Worm (Caenorhabditis elegans): Measurements from ENCODE around the gene Y52E8A.6.
A peak's percentile ranks its signal among the peaks of the same experiment; 100 is the strongest.

Gene Y52E8A.6

ce11 chrII:4350888-4351287 is 31.1 kb upstream of the Y52E8A.6 start, which contains the start of gene H20J04.9 (continued):
- TF ChIP-seq dmd-6 (GFP tag; IDR thresholded peaks at IDR 0.05) (no peak), Y75B8A.6 (GFP tag; IDR thresholded peaks at IDR 0.05) (no peak)

- TF ChIP-seq nhr-28 (tag; optimal IDR thresholded peaks at IDR 0.05) (no peak), set-16 (GFP tag; IDR thresholded peaks at IDR 0.05) (peak; percentile 81), unc-62 (GFP tag; optimal IDR thresholded peaks at IDR 0.05 in 1 of 2) (peak in 1 of 2 experiments; percentile 2), unc-62 (tag; optimal IDR thresholded peaks at IDR 0.05) (no peak)
Observed at ce11 chrII:4344317-4344716, 24.5 kb upstream of the Y52E8A.6 start.

- TF ChIP-seq fos-1 (tag; optimal IDR thresholded peaks at IDR 0.05) (no peak), set-16 (GFP tag; IDR thresholded peaks at IDR 0.05) (no peak), tra-1 (GFP tag; IDR thresholded peaks at IDR 0.05) (no peak), mxl-3 (GFP tag; optimal IDR thresholded peaks at IDR 0.05) (no peak)
Observed at ce11 chrII:4341484-4341883, 21.7 kb upstream of the Y52E8A.6 start.

ce11 chrII:4339882-4340281 is 20.1 kb upstream of the Y52E8A.6 start, which contains the start of gene athp-2:
athp-2 (plus strand) TSS chrII:4340182.
- TF ChIP-seq ama-1 (optimal IDR thresholded peaks at IDR 0.05) (no peak), F44E2.7 (GFP tag; IDR thresholded peaks at IDR 0.05) (no peak), daf-19 (GFP tag; conservative IDR thresholded peaks at IDR 0.05) (no peak), ceh-32 (tag; optimal IDR thresholded peaks at IDR 0.05; ENCODE audit: poor library complexity) (no peak), mxl-3 (GFP tag; optimal IDR thresholded peaks at IDR 0.05) (no peak), dmd-6 (GFP tag; IDR thresholded peaks at IDR 0.05) (no peak), arid-1 (GFP tag; conservative IDR thresholded peaks at IDR 0.05) (no peak), egl-43 (GFP tag; IDR thresholded peaks at IDR 0.05) (no peak), mdt-29 (GFP tag; IDR thresholded peaks at IDR 0.05) (no peak), lin-1 (GFP tag; IDR thresholded peaks at IDR 0.05) (no peak), fos-1 (tag; optimal IDR thresholded peaks at IDR 0.05) (no peak), unc-62 (GFP tag; optimal IDR thresholded peaks at IDR 0.05 in 1 of 2) (no peak), unc-62 (tag; optimal IDR thresholded peaks at IDR 0.05) (no peak), zfp-2 (tag; optimal IDR thresholded peaks at IDR 0.05) (no peak), hlh-30 (tag; optimal IDR thresholded peaks at IDR 0.05; ENCODE audit: insufficient read depth) (no peak), vab-7 (GFP tag; IDR thresholded peaks at IDR 0.05) (no peak), F26F4.8 (GFP tag; conservative IDR thresholded peaks at IDR 0.05) (no peak), nhr-6 (tag; optimal IDR thresholded peaks at IDR 0.05) (no peak), R02D3.7 (tag; optimal IDR thresholded peaks at IDR 0.05) (no peak)

- TF ChIP-seq dmd-6 (GFP tag; IDR thresholded peaks at IDR 0.05): no peak
- no peak for TF ChIP-seq mxl-2 (GFP tag; conservative IDR thresholded peaks at IDR 0.05)
- TF ChIP-seq hif-1 (tag; optimal IDR thresholded peaks at IDR 0.05): no peak
- no peak for TF ChIP-seq ceh-32 (tag; optimal IDR thresholded peaks at IDR 0.05; ENCODE audit: poor library complexity)
- TF ChIP-seq Y105C5A.15 (GFP tag; IDR thresholded peaks at IDR 0.05): no peak
- no peak for TF ChIP-seq madf-5 (GFP tag; IDR thresholded peaks at IDR 0.05)
- no peak for TF ChIP-seq hlh-11 (tag; optimal IDR thresholded peaks at IDR 0.05)
- no peak for TF ChIP-seq Y48G9A.11 (GFP tag; IDR thresholded peaks at IDR 0.05)
- no peak for TF ChIP-seq mep-1 (tag; optimal IDR thresholded peaks at IDR 0.05)
- no peak for TF ChIP-seq dpl-1 (GFP tag; optimal IDR thresholded peaks at IDR 0.05)
- TF ChIP-seq spr-1 (tag; optimal IDR thresholded peaks at IDR 0.05): no peak
- TF ChIP-seq ceh-62 (tag; optimal IDR thresholded peaks at IDR 0.05): no peak
- TF ChIP-seq snpc-1.2 (GFP tag; IDR thresholded peaks at IDR 0.05): no peak
- no peak for TF ChIP-seq pha-4 (GFP tag; IDR thresholded peaks at IDR 0.05)
- TF ChIP-seq pha-4 (tag; optimal IDR thresholded peaks at IDR 0.05): no peak
- no peak for TF ChIP-seq pqm-1 (tag; optimal IDR thresholded peaks at IDR 0.05)
- no peak for TF ChIP-seq ceh-20 (GFP tag; IDR thresholded peaks at IDR 0.05)
- TF ChIP-seq nhr-25 (tag; optimal IDR thresholded peaks at IDR 0.05; ENCODE audit: borderline replicate concordance, insufficient read depth): no peak
- TF ChIP-seq spr-3 (GFP tag; optimal IDR thresholded peaks at IDR 0.05): no peak
- no peak for TF ChIP-seq hlh-30 (tag; optimal IDR thresholded peaks at IDR 0.05; ENCODE audit: insufficient read depth)
- TF ChIP-seq nhr-10 (tag; optimal IDR thresholded peaks at IDR 0.05): no peak
Observed at ce11 chrII:4337731-4338130, 18.0 kb upstream of the Y52E8A.6 start.

Data from whole organism, L4 larva.